Worm (Caenorhabditis elegans): ENCODE measurements around the gene elpc-4.

The elpc-4 gene

DNA sequence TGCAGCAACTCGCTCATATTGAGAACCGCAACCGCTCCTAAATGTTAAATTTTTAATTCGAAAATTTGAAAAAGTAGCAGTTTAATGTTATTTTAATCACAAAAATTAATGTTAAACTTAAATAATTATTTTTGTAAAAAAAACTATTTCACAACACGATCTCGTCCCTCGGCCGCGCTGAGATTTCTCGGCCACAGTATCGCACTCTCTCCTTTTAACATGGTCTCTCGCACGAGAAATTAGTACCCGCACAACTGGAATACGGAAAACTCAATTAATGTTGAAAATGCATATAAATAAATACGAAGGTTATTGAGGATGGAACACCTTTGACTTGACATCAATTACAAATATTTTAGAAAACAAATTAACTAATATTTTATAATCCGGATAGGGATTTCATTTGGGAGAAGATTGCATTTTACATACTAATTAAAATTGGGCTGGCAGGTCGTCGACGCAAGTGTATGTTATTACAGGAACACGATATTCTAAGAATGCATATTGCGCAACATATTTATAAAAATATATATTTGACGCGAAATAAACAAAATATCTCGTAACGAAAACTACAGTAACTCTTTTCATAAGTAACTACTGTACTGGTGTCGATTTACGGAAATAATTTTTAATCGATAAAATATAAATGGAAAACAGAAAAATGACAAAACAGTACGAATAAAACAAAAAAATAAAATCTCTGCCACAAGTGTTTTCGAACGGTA, 3.1 kb downstream of the elpc-4 start, which contains the start of gene dnc-4:
dnc-4 (minus strand) TSS at position 37 of the 725 bp plus-strand sequence.
- TF ChIP-seq mdl-1 (tag; optimal IDR thresholded peaks at IDR 0.05) (no peak), egl-27 (tag; optimal IDR thresholded peaks at IDR 0.05) (no peak), unc-55 (GFP tag; optimal IDR thresholded peaks at IDR 0.05) (peak; percentile 51), nhr-77 (tag; optimal IDR thresholded peaks at IDR 0.05) (no peak), lsy-2 (tag; optimal IDR thresholded peaks at IDR 0.05) (peak in 1 of 2 experiments; percentile 34), gmeb-1 (tag; optimal IDR thresholded peaks at IDR 0.05) (no peak), nhr-21 (tag; optimal IDR thresholded peaks at IDR 0.05) (no peak), nhr-12 (tag; optimal IDR thresholded peaks at IDR 0.05) (no peak), ztf-11 (tag; optimal IDR thresholded peaks at IDR 0.05) (no peak), elt-1 (tag; optimal IDR thresholded peaks at IDR 0.05) (no peak), F13H6.1 (tag; optimal IDR thresholded peaks at IDR 0.05) (no peak), C34F6.9 (tag; optimal IDR thresholded peaks at IDR 0.05) (peak; percentile 40)

DNA sequence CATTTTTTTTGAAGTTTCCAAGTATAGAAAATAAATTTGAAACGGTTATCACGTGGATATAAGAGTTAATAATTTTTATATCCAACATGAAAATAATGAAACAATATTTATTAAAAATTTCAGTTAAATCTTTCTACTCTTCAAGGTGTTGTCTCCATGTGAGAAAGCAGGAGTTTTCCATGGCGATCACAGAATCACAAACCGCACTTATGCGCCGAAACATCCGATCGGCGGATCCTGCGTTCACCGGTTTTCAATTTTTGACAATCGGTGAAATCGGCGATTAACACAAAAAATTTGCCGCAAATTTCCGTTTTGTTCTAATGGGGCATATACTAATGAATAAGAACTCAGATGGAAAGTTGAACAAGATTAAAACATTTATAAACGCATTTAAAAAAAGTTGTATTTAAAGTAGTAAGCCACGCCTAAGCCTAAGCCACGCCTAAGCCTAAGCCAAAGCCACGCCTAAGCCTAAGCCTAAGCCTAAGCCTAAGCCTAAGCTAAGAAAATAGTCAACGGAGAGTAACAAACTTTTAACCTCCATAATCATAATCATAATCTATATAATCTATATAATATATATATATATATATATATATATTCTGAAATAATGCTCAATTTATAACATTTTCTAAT, 5.4 kb downstream of the elpc-4 start, which contains the start of gene C26B2.2:
C26B2.2 (minus strand) TSS at position 88 of the 639 bp plus-strand sequence.
- TF ChIP-seq mbf-1 (tag; optimal IDR thresholded peaks at IDR 0.05) (no peak), egl-27 (tag; optimal IDR thresholded peaks at IDR 0.05) (no peak), ZK546.5 (tag; optimal IDR thresholded peaks at IDR 0.05) (no peak), R02D3.7 (tag; optimal IDR thresholded peaks at IDR 0.05) (no peak), nhr-237 (tag; optimal IDR thresholded peaks at IDR 0.05) (no peak), skn-1 (tag; optimal IDR thresholded peaks at IDR 0.05) (no peak), nhr-23 (tag; optimal IDR thresholded peaks at IDR 0.05) (no peak), crh-2 (tag; optimal IDR thresholded peaks at IDR 0.05) (no peak), mab-5 (tag; optimal IDR thresholded peaks at IDR 0.05) (no peak), mdl-1 (tag; optimal IDR thresholded peaks at IDR 0.05) (no peak), nhr-21 (tag; optimal IDR thresholded peaks at IDR 0.05) (no peak), Y55F3AM.14 (GFP tag; optimal IDR thresholded peaks at IDR 0.05) (no peak), dmd-4 (tag; optimal IDR thresholded peaks at IDR 0.05) (no peak), lin-13 (GFP tag; optimal IDR thresholded peaks at IDR 0.05) (no peak), elt-1 (tag; optimal IDR thresholded peaks at IDR 0.05) (no peak), nhr-10 (tag; optimal IDR thresholded peaks at IDR 0.05) (no peak), ceh-82 (tag; optimal IDR thresholded peaks at IDR 0.05) (no peak)

DNA sequence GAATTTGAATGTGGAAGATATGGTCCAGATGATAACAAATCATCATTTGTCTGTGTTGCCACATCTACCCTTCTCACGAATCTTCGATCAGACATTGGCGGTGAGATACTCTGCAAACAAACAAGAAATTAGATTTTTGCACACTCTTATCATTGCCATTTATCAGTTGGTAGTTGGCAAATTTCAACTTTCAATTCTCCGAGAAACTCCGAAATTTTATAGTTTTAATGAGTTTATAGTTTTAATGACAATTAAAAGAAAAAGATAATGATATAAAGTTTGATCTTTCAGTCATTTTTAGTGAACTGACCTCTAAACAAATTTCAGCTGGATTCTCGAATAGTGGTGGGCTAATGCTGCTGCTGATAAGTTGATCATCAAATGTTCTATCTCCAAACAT, 7.1 kb downstream of the elpc-4 start:
- TF ChIP-seq ztf-4 (tag; optimal IDR thresholded peaks at IDR 0.05) (no peak), gmeb-1 (tag; optimal IDR thresholded peaks at IDR 0.05) (no peak), Y55F3AM.14 (GFP tag; optimal IDR thresholded peaks at IDR 0.05) (no peak), nhr-129 (tag; optimal IDR thresholded peaks at IDR 0.05) (no peak), egl-27 (tag; optimal IDR thresholded peaks at IDR 0.05) (no peak), fos-1 (tag; optimal IDR thresholded peaks at IDR 0.05) (peak; percentile 58), mbf-1 (tag; optimal IDR thresholded peaks at IDR 0.05) (no peak), crh-2 (tag; optimal IDR thresholded peaks at IDR 0.05) (peak; percentile 29)

DNA sequence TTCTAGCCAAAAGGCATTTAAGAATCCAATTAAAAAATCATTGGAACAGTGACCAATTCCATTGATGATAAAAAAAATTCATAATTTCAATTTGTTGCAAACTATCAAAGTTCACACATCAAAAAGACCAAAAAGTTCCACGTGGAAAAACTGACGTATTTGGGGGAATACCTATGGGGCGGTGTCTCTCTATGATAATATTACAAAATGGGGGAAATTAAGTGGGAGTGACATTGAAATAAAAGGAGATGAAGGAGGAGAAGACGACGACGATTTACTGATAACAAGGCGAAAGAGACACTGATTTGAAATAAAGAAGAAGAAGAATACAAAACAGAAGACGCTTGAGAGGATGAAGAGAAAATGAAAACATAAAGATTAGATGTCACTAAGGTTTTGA, 9.6 kb downstream of the elpc-4 start:
- TF ChIP-seq fos-1 (tag; optimal IDR thresholded peaks at IDR 0.05) (peak; percentile 56), sma-3 (GFP tag; optimal IDR thresholded peaks at IDR 0.05) (peak; percentile 41), F13H6.1 (tag; optimal IDR thresholded peaks at IDR 0.05) (peak; percentile 20), nhr-25 (tag; optimal IDR thresholded peaks at IDR 0.05) (peak; percentile 49), gmeb-1 (tag; optimal IDR thresholded peaks at IDR 0.05) (peak; percentile 1), dmd-4 (tag; optimal IDR thresholded peaks at IDR 0.05) (no peak), unc-39 (tag; optimal IDR thresholded peaks at IDR 0.05) (no peak), peb-1 (tag; optimal IDR thresholded peaks at IDR 0.05) (no peak), sma-9 (GFP tag; optimal IDR thresholded peaks at IDR 0.05) (peak; percentile 89), sma-9 (tag; optimal IDR thresholded peaks at IDR 0.05) (no peak), nhr-21 (tag; optimal IDR thresholded peaks at IDR 0.05) (peak; percentile 24), egl-27 (tag; optimal IDR thresholded peaks at IDR 0.05) (peak; percentile 65), crh-2 (tag; optimal IDR thresholded peaks at IDR 0.05) (peak; percentile 81), lsy-2 (tag; optimal IDR thresholded peaks at IDR 0.05) (no peak), mdl-1 (tag; optimal IDR thresholded peaks at IDR 0.05) (peak in 1 of 2 experiments; percentile 40)
